Fruit fly (Drosophila melanogaster) whole organism, embryonic: ENCODE measurements around the gene Doc1.
A peak's percentile ranks its signal among the peaks of the same experiment; 100 is the strongest.

Experiments used
- ATbp ChIP-seq: fragments of 200-800 bp; sonication (Bioruptor generic); optimal IDR thresholded peaks from 2 replicates; lab custom pipeline; 2017; ENCODE audit warnings: missing biosample characterization, mild to moderate bottlenecking, missing genetic modification characterization, missing genetic modification reagents
- CG10209 ChIP-seq: fragments of 200-800 bp; sonication (Bioruptor generic); optimal IDR thresholded peaks from 3 replicates; lab custom pipeline; 2017; ENCODE audit warnings: missing biosample characterization, mild to moderate bottlenecking, missing genetic modification characterization, missing genetic modification reagents
- CG12155 ChIP-seq: fragments of 200-800 bp; sonication (Bioruptor generic); optimal IDR thresholded peaks from 3 replicates; lab custom pipeline; 2016; ENCODE audit warnings: missing biosample characterization, missing genetic modification characterization
- CG13123 ChIP-seq: fragments of 200-800 bp; sonication (Bioruptor generic); optimal IDR thresholded peaks from 2 replicates; lab custom pipeline; 2016; ENCODE audit warnings: missing biosample characterization, missing genetic modification characterization
- CG13424 ChIP-seq: fragments of 200-800 bp; sonication (Bioruptor generic); optimal IDR thresholded peaks from 2 replicates; lab custom pipeline; 2019; ENCODE audit warnings: missing biosample characterization, mild to moderate bottlenecking, missing genetic modification characterization, moderate library complexity
- CG13624 ChIP-seq: fragments of 200-800 bp; sonication (Bioruptor generic); optimal IDR thresholded peaks from 2 replicates; lab custom pipeline; 2016; ENCODE audit warnings: missing biosample characterization, missing genetic modification characterization
- CG14050 ChIP-seq: fragments of 200-800 bp; sonication (Bioruptor generic); IDR thresholded peaks from 3 replicates; pipeline ENCODE4 v1.3.6; 2022; ENCODE audit warnings: missing biosample characterization, missing genetic modification characterization
- CG15011 ChIP-seq: fragments of 200-800 bp; sonication (Bioruptor generic); optimal IDR thresholded peaks from 3 replicates; lab custom pipeline; 2018; ENCODE audit warnings: missing biosample characterization, mild to moderate bottlenecking, missing genetic modification characterization
- CG1602 ChIP-seq: fragments of 200-800 bp; sonication (Bioruptor generic); optimal IDR thresholded peaks from 3 replicates; lab custom pipeline; 2016; ENCODE audit warnings: missing biosample characterization, missing genetic modification characterization
- CG16813 ChIP-seq: fragments of 200-800 bp; sonication (Bioruptor generic); IDR thresholded peaks from 3 replicates; pipeline ENCODE4 v1.3.6; 2022; ENCODE audit warnings: missing biosample characterization, missing genetic modification characterization; ENCODE audit not compliant: partially characterized antibody
- CG1832 ChIP-seq: fragments of 200-800 bp; sonication (Bioruptor generic); optimal IDR thresholded peaks from 2 replicates; lab custom pipeline; 2017; ENCODE audit warnings: missing biosample characterization, mild to moderate bottlenecking, missing genetic modification characterization, inconsistent platforms
- CG2120 ChIP-seq: fragments of 200-800 bp; sonication (Bioruptor generic); optimal IDR thresholded peaks from 3 replicates; lab custom pipeline; 2016; ENCODE audit warnings: missing biosample characterization, missing genetic modification characterization
- CG3726 ChIP-seq: fragments of 200-800 bp; sonication (Bioruptor generic); IDR thresholded peaks from 3 replicates; pipeline ENCODE4, ENCODE4 v1.3.6; 2022; ENCODE audit warnings: missing biosample characterization, missing genetic modification characterization
- CG4404 ChIP-seq: fragments of 200-800 bp; sonication (Bioruptor generic); IDR thresholded peaks from 2 replicates; pipeline ENCODE4 v1.3.6; 2022; ENCODE audit warnings: missing biosample characterization, missing genetic modification characterization
- CG7745 ChIP-seq: fragments of 200-800 bp; sonication (Bioruptor generic); optimal IDR thresholded peaks from 2 replicates; lab custom pipeline; 2018; ENCODE audit warnings: missing biosample characterization, mild to moderate bottlenecking, missing genetic modification characterization, moderate library complexity
- CG8388 ChIP-seq: fragments of 200-800 bp; sonication (Bioruptor generic); optimal IDR thresholded peaks from 2 replicates; lab custom pipeline; 2019; ENCODE audit warnings: missing biosample characterization, mild to moderate bottlenecking, missing genetic modification characterization, moderate library complexity
- CkIIα-i1 ChIP-seq: fragments of 200-800 bp; sonication (Bioruptor generic); IDR thresholded peaks from 2 replicates; pipeline ENCODE4 v1.3.6; 2022; ENCODE audit warnings: missing biosample characterization, missing genetic modification characterization
- D19A ChIP-seq: fragments of 200-800 bp; optimal IDR thresholded peaks from 3 replicates; lab custom pipeline; 2019; ENCODE audit warnings: missing biosample characterization, mild to moderate bottlenecking, missing genetic modification characterization, moderate library complexity
- Ets65A ChIP-seq: fragments of 200-800 bp; sonication (Bioruptor generic); peaks from one replicate; lab custom pipeline; 2016; ENCODE audit warnings: missing biosample characterization, missing genetic modification characterization
- GATAe ChIP-seq: fragments of 200-800 bp; sonication (Bioruptor generic); conservative IDR thresholded peaks from 2 replicates; pipeline ENCODE4 v1.3.6; 2022; ENCODE audit warnings: missing biosample characterization, missing genetic modification characterization
- Gsc ChIP-seq: fragments of 200-800 bp; sonication (Bioruptor generic); IDR thresholded peaks from 2 replicates; pipeline ENCODE4 v1.3.6; 2022; ENCODE audit warnings: missing biosample characterization, missing genetic modification characterization
- Gug ChIP-seq: fragments of 200-800 bp; sonication (Bioruptor generic); IDR thresholded peaks from 4 replicates; pipeline ENCODE4 v1.3.6; 2022; ENCODE audit warnings: missing biosample characterization, missing genetic modification characterization
- Hmr ChIP-seq: fragments of 200-800 bp; sonication (Bioruptor generic); optimal IDR thresholded peaks from 3 replicates; lab custom pipeline; 2017; ENCODE audit warnings: mild to moderate bottlenecking, missing biosample characterization, missing genetic modification reagents, missing genetic modification characterization
- Hr3 ChIP-seq: fragments of 200-800 bp; sonication (Bioruptor generic); optimal IDR thresholded peaks from 3 replicates; lab custom pipeline; 2016; ENCODE audit warnings: missing biosample characterization, missing genetic modification characterization
- Max ChIP-seq: fragments of 200-800 bp; sonication (Bioruptor generic); optimal IDR thresholded peaks from 2 replicates; lab custom pipeline; 2016; ENCODE audit warnings: missing biosample characterization, mild to moderate bottlenecking, missing genetic modification characterization
- NK7.1 ChIP-seq: fragments of 200-800 bp; sonication (Bioruptor generic); optimal IDR thresholded peaks from 3 replicates; lab custom pipeline; 2016; ENCODE audit warnings: missing biosample characterization, missing genetic modification characterization
- Nf-YA ChIP-seq: fragments of 200-800 bp; sonication (Bioruptor generic); IDR thresholded peaks from 2 replicates; pipeline ENCODE4 v1.3.6; 2022; ENCODE audit warnings: missing biosample characterization, missing genetic modification characterization
- Sry-β ChIP-seq: fragments of 200-800 bp; sonication (Bioruptor generic); optimal IDR thresholded peaks from 2 replicates; lab custom pipeline; 2018; ENCODE audit warnings: missing biosample characterization, mild to moderate bottlenecking, missing genetic modification characterization, moderate library complexity
- Trl ChIP-seq, 3 experiments: fragments of >200 bp in 2 of 3; fragments of 200-800 bp in 1 of 3; sonication (Bioruptor generic) in 1 of 3; optimal IDR thresholded peaks; 2 replicates in 1 of 3; 3 replicates in 2 of 3; lab custom pipeline; 2016 to 2017; ENCODE audit warnings: missing biosample characterization in 1 of 3, missing genetic modification characterization in 1 of 3
- YL-1 ChIP-seq: fragments of 200-800 bp; sonication (Bioruptor generic); optimal IDR thresholded peaks from 3 replicates; lab custom pipeline; 2017; ENCODE audit warnings: missing biosample characterization, mild to moderate bottlenecking, missing genetic modification characterization
- cas ChIP-seq: fragments of 200-800 bp; sonication (Bioruptor generic); IDR thresholded peaks from 2 replicates; pipeline ENCODE4 v1.3.6; 2022; ENCODE audit warnings: missing biosample characterization, missing genetic modification characterization
- chm ChIP-seq: fragments of 200-800 bp; sonication (Bioruptor generic); IDR thresholded peaks from 2 replicates; pipeline ENCODE4 v1.3.6; 2022; ENCODE audit warnings: missing biosample characterization, missing genetic modification characterization
- chn ChIP-seq: fragments of 200-800 bp; sonication (Bioruptor generic); optimal IDR thresholded peaks from 2 replicates; lab custom pipeline; 2016; ENCODE audit warnings: missing biosample characterization, missing genetic modification characterization
- dysf ChIP-seq: fragments of 200-800 bp; sonication (Bioruptor generic); IDR thresholded peaks from 3 replicates; pipeline ENCODE4 v1.3.6; 2022; ENCODE audit warnings: missing biosample characterization, missing genetic modification characterization
- emc ChIP-seq: fragments of 200-800 bp; sonication (Bioruptor generic); optimal IDR thresholded peaks from 2 replicates; lab custom pipeline; 2016; ENCODE audit warnings: missing biosample characterization, missing genetic modification characterization
- eve ChIP-seq, 2 experiments: fragments of >200 bp; optimal IDR thresholded peaks; 2 replicates each; lab custom pipeline; 2017; ENCODE audit warnings: missing biosample characterization in 2 of 2, missing genetic modification characterization in 2 of 2
- ewg ChIP-seq: fragments of 200-800 bp; sonication (Bioruptor generic); optimal IDR thresholded peaks from 3 replicates; lab custom pipeline; 2017; ENCODE audit warnings: mild to moderate bottlenecking, missing biosample characterization, missing genetic modification reagents, missing genetic modification characterization
- fd64A ChIP-seq: fragments of 200-800 bp; sonication (Bioruptor generic); optimal IDR thresholded peaks from 3 replicates; lab custom pipeline; 2018; ENCODE audit warnings: missing biosample characterization, mild to moderate bottlenecking, missing genetic modification characterization
- gro ChIP-seq: fragments of 200-800 bp; sonication (Bioruptor generic); optimal IDR thresholded peaks from 2 replicates; lab custom pipeline; 2016; ENCODE audit warnings: missing biosample characterization, missing genetic modification characterization
- hth ChIP-seq: fragments of >200 bp; optimal IDR thresholded peaks from 2 replicates; lab custom pipeline; 2017; ENCODE audit warnings: inconsistent platforms
- kah ChIP-seq: fragments of 200-800 bp; sonication (Bioruptor generic); optimal IDR thresholded peaks from 2 replicates; lab custom pipeline; 2018; ENCODE audit warnings: missing biosample characterization, mild to moderate bottlenecking, missing genetic modification characterization
- knrl ChIP-seq: fragments of 200-800 bp; sonication (Bioruptor generic); IDR thresholded peaks from 3 replicates; pipeline ENCODE4 v1.3.6; 2022; ENCODE audit warnings: missing biosample characterization, missing genetic modification characterization; ENCODE audit not compliant: partially characterized antibody
- onecut ChIP-seq: fragments of 200-800 bp; sonication (Bioruptor generic); IDR thresholded peaks from 2 replicates; pipeline ENCODE4 v1.3.6; 2022; ENCODE audit warnings: missing biosample characterization, missing genetic modification characterization
- org-1 ChIP-seq: fragments of 200-800 bp; sonication (Bioruptor generic); optimal IDR thresholded peaks from 2 replicates; lab custom pipeline; 2017; ENCODE audit warnings: missing biosample characterization, missing genetic modification characterization
- peb ChIP-seq: fragments of 200-800 bp; sonication (Bioruptor generic); IDR thresholded peaks from 2 replicates; pipeline ENCODE4 v1.3.6; 2022; ENCODE audit warnings: missing biosample characterization, missing genetic modification characterization
- pnt ChIP-seq: fragments of 200-800 bp; sonication (Bioruptor generic); optimal IDR thresholded peaks from 3 replicates; lab custom pipeline; 2016; ENCODE audit warnings: missing biosample characterization, missing genetic modification characterization
- psq ChIP-seq: fragments of 200-800 bp; sonication (Bioruptor generic); optimal IDR thresholded peaks from 2 replicates; lab custom pipeline; 2017; ENCODE audit warnings: missing biosample characterization, missing genetic modification characterization
- sd ChIP-seq: fragments of 200-800 bp; sonication (Bioruptor generic); optimal IDR thresholded peaks from 3 replicates; lab custom pipeline; 2018; ENCODE audit warnings: missing biosample characterization, mild to moderate bottlenecking, missing genetic modification characterization, moderate library complexity
- shn ChIP-seq: fragments of 200-800 bp; sonication (Bioruptor generic); optimal IDR thresholded peaks from 3 replicates; lab custom pipeline; 2016; ENCODE audit warnings: missing biosample characterization, missing genetic modification characterization
- slbo ChIP-seq: fragments of 200-800 bp; sonication (Bioruptor generic); IDR thresholded peaks from 2 replicates; pipeline ENCODE4 v1.3.6; 2022; ENCODE audit warnings: missing biosample characterization, missing genetic modification characterization
- slp2 ChIP-seq: fragments of 200-800 bp; sonication (Bioruptor generic); optimal IDR thresholded peaks from 2 replicates; lab custom pipeline; 2016; ENCODE audit warnings: missing biosample characterization, missing genetic modification characterization

Doc1 gene

DNA sequence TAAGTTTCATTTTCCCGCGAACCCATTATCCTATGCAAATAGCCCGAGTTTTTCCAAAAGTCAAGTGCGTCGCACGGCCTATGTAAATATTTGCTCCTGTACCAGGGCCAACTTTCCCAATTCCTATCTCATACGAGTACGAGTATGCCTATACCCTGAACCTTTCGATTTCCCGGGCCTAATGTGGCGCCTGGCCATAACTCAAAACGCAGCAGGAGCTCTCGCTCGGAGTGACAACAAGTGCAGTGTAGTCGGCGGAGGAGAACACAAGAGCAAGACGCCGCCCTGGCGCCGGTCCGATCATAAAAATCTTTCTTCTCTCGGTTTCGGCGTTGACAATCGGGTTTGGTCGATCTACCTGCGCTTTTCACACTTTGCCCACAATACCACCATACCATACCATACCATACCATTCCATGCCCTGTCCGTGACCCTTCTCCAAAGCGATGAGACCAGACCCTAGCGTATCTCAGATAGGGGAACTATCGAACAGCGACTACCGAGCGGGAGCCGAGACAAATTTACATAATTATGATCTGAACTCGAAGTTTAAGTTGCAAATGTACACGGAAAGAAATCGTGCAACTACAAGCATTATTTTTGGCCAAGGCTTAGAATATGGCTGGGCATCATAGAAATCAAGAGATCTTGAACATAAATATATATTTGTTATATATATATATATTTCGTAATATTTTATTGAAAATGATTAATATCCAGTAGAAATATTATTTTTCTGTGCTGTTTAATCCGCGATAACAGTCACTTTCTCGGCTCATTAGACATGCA, 1.2 kb downstream of the Doc1 start (continued):
- TF ChIP-seq slbo (GFP tag; lab: Robert Waterston, UW) = no peak
- TF ChIP-seq CG16813 (GFP tag; lab: Robert Waterston, UW) = no peak
- TF ChIP-seq Hr3 (GFP tag; lab: Kevin White, UChicago) = peak; percentile 21
- no peak for TF ChIP-seq gro (GFP tag; lab: Kevin White, UChicago)
- TF ChIP-seq CG13624 (GFP tag; lab: Kevin White, UChicago) = no peak
- TF ChIP-seq onecut (GFP tag; lab: Robert Waterston, UW) = 0 out of 2 replicates have a peak, but pooled peaks have one; percentile 13
- no peak for TF ChIP-seq org-1 (GFP tag; lab: Kevin White, UChicago)
- peak; percentile 31 for TF ChIP-seq CG10209 (GFP tag; lab: Kevin White, UChicago)
- no peak for TF ChIP-seq peb (GFP tag; lab: Robert Waterston, UW)
- TF ChIP-seq CG2120 (GFP tag; lab: Kevin White, UChicago) = no peak
- no peak for TF ChIP-seq Gug (GFP tag; lab: Robert Waterston, UW)
- no peak for TF ChIP-seq Nf-YA (GFP tag; lab: Robert Waterston, UW)
- TF ChIP-seq pnt (GFP tag; lab: Kevin White, UChicago) = no peak
- TF ChIP-seq psq (GFP tag; lab: Kevin White, UChicago) = no peak
- no peak for TF ChIP-seq CG1832
- no peak for TF ChIP-seq Ets65A (GFP tag; lab: Kevin White, UChicago)
- peak; percentile 5 for TF ChIP-seq ewg (GFP tag; lab: Kevin White, UChicago)
- no peak for TF ChIP-seq kah
- peak; percentile 25 for TF ChIP-seq fd64A
- no peak for TF ChIP-seq YL-1 (GFP tag; lab: Kevin White, UChicago)
- TF ChIP-seq CG1602 (GFP tag; lab: Kevin White, UChicago) = peak; percentile 23
- TF ChIP-seq hth (lab: Kevin White, UChicago) = no peak
- TF ChIP-seq chn (GFP tag; lab: Kevin White, UChicago) = no peak
- TF ChIP-seq chm (GFP tag; lab: Robert Waterston, UW) = no peak
- no peak for TF ChIP-seq GATAe (GFP tag; lab: Robert Waterston, UW)
- TF ChIP-seq emc (GFP tag; lab: Kevin White, UChicago) = no peak
- no peak for TF ChIP-seq CG12155
- no peak for TF ChIP-seq NK7.1 (GFP tag; lab: Kevin White, UChicago)
- TF ChIP-seq CG7745 (tag; lab: Kevin White, UChicago) = no peak
- no peak for TF ChIP-seq knrl (GFP tag; lab: Robert Waterston, UW)
- no peak for TF ChIP-seq CG13123 (GFP tag; lab: Kevin White, UChicago)
- no peak for TF ChIP-seq cas (GFP tag; lab: Robert Waterston, UW)
- TF ChIP-seq D19A (tag; lab: Kevin White, UChicago) = peak; percentile 53
- no peak for TF ChIP-seq CkIIα-i1 (GFP tag; lab: Robert Waterston, UW)
- TF ChIP-seq sd (tag; lab: Kevin White, UChicago) = no peak
- TF ChIP-seq CG14050 (GFP tag; lab: Robert Waterston, UW) = no peak
- no peak for TF ChIP-seq eve (GFP tag; optimal IDR thresholded peaks at IDR 0.05; lab: Kevin White, UChicago)
- peak; percentile 51 for TF ChIP-seq CG8388 (GFP tag; lab: Kevin White, UChicago)
- no peak for TF ChIP-seq Trl (optimal IDR thresholded peaks at IDR 0.05; lab: Kevin White, UChicago)
- no peak for TF ChIP-seq Trl (GFP tag; optimal IDR thresholded peaks at IDR 0.05; lab: Kevin White, UChicago)
- TF ChIP-seq Gsc (GFP tag; lab: Robert Waterston, UW) = no peak
- no peak for TF ChIP-seq slp2
- TF ChIP-seq dysf (GFP tag; lab: Robert Waterston, UW) = no peak
- TF ChIP-seq CG13424 = peak; percentile 59
- no peak for TF ChIP-seq CG15011
- TF ChIP-seq Sry-β (GFP tag; lab: Kevin White, UChicago) = no peak
- TF ChIP-seq Max = no peak
- no peak for TF ChIP-seq CG4404
- TF ChIP-seq ATbp (GFP tag; lab: Kevin White, UChicago) = peak; percentile 23
- no peak for TF ChIP-seq shn (GFP tag; lab: Kevin White, UChicago)
- no peak for TF ChIP-seq CG3726 (GFP tag; lab: Robert Waterston, UW)
- TF ChIP-seq Hmr (GFP tag; lab: Kevin White, UChicago) = no peak
